Worm (Caenorhabditis elegans): ENCODE measurements around the gene C40C9.3.

Gene C40C9.3

ce11 chrX:13687111-13687512 lies 39.7 kb downstream of the C40C9.3 start (continued):
- TF ChIP-seq C06A6.2 (GFP tag; conservative IDR thresholded peaks at IDR 0.05) = 0 out of 2 replicates have a peak, but pooled peaks have one; percentile 27

DNA sequence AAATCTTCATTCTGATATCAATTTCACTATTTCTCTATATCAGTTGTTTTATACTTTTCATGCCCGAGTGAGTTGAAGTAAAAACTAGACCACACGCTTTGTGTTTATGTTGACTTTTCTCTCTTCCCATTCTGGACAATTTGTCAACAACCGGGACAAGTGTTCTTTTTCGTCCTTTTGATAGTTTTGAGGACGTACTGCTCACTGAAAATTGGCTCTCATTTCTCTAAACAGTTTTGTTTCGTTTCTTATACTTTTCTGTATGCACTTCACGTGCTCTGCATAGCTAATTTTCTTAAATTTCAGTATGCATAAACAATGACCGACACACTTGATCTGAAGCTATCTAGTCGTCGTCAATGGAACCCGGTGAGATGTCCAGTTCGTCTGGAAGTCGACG lies 40.2 kb downstream of the C40C9.3 start, which contains the start of gene adm-2:
Gene adm-2 (plus strand): TSS at position 301 of the 400 bp plus-strand sequence.
- TF ChIP-seq akir-1 (GFP tag; optimal IDR thresholded peaks at IDR 0.05) = no peak
- no peak for TF ChIP-seq ceh-91 (GFP tag; IDR thresholded peaks at IDR 0.05)
- no peak for TF ChIP-seq attf-5 (GFP tag; optimal IDR thresholded peaks at IDR 0.05)
- no peak for TF ChIP-seq dpl-1 (GFP tag; optimal IDR thresholded peaks at IDR 0.05)
- TF ChIP-seq hsf-1 (GFP tag; IDR thresholded peaks at IDR 0.05) = no peak
- TF ChIP-seq attf-6 (GFP tag; IDR thresholded peaks at IDR 0.05) = no peak
- TF ChIP-seq F33H1.4 (GFP tag; IDR thresholded peaks at IDR 0.05) = no peak
- TF ChIP-seq snpc-3.4 (tag; optimal IDR thresholded peaks at IDR 0.05) = no peak
- TF ChIP-seq ztf-28 (GFP tag; IDR thresholded peaks at IDR 0.05) = no peak
- no peak for TF ChIP-seq B0261.1 (tag; optimal IDR thresholded peaks at IDR 0.05)
- no peak for TF ChIP-seq T26A5.8 (tag; optimal IDR thresholded peaks at IDR 0.05)
- TF ChIP-seq F22D6.2 (tag; optimal IDR thresholded peaks at IDR 0.05) = no peak
- TF ChIP-seq sdz-38 (tag; optimal IDR thresholded peaks at IDR 0.05) = no peak

DNA sequence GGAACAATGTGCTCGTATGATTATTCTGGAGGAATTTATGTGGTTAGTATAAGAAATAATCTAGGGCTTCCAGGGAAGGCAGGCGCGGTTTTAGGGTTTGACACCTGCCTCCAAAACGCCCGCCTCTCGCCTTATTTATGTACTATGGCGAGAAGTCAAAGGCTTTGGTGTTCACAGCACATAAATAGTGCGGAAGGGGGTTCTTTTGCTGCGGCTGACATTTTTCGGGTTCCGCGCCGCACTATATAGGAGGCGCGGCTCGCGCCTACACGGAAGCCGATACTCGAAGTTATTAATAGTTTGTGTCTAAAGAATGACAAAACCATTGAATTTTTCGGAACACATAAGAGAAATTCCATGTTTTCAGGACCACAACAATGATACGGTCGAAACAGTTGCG lies 42.9 kb downstream of the C40C9.3 start:
- TF ChIP-seq lin-26 (GFP tag; IDR thresholded peaks at IDR 0.05) = 0 out of 2 replicates have a peak, but pooled peaks have one; percentile 45
- no peak for TF ChIP-seq gei-17 (GFP tag; optimal IDR thresholded peaks at IDR 0.05)
- TF ChIP-seq snpc-4 (GFP tag; optimal IDR thresholded peaks at IDR 0.05) = peak; percentile 43
- peak in 3 of 4 experiments; percentile 65 to 90 (median 88) for TF ChIP-seq snpc-4 (tag; optimal IDR thresholded peaks at IDR 0.05)
- TF ChIP-seq Y56A3A.18 (GFP tag; IDR thresholded peaks at IDR 0.05) = no peak
- TF ChIP-seq bed-2 (GFP tag; IDR thresholded peaks at IDR 0.05) = no peak
- no peak for TF ChIP-seq ZK185.1 (tag; optimal IDR thresholded peaks at IDR 0.05; ENCODE audit: poor library complexity, severe bottlenecking)
- no peak for TF ChIP-seq C06A6.2 (GFP tag; conservative IDR thresholded peaks at IDR 0.05)
- no peak for TF ChIP-seq mcd-1 (GFP tag; IDR thresholded peaks at IDR 0.05)
- TF ChIP-seq F57C9.4 (tag; optimal IDR thresholded peaks at IDR 0.05) = no peak
- TF ChIP-seq nfya-1 (tag; optimal IDR thresholded peaks at IDR 0.05; ENCODE audit: borderline replicate concordance, insufficient read depth) = no peak
- no peak for TF ChIP-seq ceh-100 (GFP tag; IDR thresholded peaks at IDR 0.05)
- peak; percentile 57 for TF ChIP-seq snpc-1.1 (tag; optimal IDR thresholded peaks at IDR 0.05; ENCODE audit: insufficient read depth)
- TF ChIP-seq hmg-1.2 (GFP tag; IDR thresholded peaks at IDR 0.05) = peak; percentile 49; the same call in 1 of the 2 replicates
- 0 out of 2 replicates have a peak, but pooled peaks have one; percentile 8 for TF ChIP-seq nfyb-1 (GFP tag; IDR thresholded peaks at IDR 0.05)

DNA sequence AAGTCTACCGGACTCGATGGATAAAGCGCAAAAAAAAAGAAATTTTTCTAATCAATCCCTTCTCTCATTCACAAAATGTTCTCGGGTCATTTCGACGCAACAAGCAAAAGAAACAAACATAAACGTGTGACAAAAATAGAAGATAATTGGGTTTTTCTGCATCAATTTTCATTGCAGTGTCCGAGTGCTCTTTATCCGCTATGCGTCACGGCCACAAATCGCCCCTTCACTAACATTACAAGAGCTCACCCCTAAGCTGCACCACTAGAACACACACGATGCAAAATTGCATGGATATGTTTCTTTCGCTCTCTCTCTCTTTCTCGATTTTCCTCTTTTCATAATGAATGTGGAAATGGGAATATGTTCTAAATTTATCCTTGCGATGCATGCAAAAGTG lies 48.7 kb downstream of the C40C9.3 start:
- TF ChIP-seq hlh-26 (GFP tag; conservative IDR thresholded peaks at IDR 0.05) = no peak
- TF ChIP-seq lin-35 (GFP tag; optimal IDR thresholded peaks at IDR 0.05) = peak in 1 of 3 experiments; percentile 19

- TF ChIP-seq B0261.1 (tag; optimal IDR thresholded peaks at IDR 0.05) = peak; percentile 53
- peak; percentile 54 for TF ChIP-seq rpc-1 (optimal IDR thresholded peaks at IDR 0.05)
- TF ChIP-seq rpc-1 (tag; optimal IDR thresholded peaks at IDR 0.05) = peak; percentile 80
- no peak for TF ChIP-seq him-1 (tag; optimal IDR thresholded peaks at IDR 0.05)
- peak; percentile 72 for TF ChIP-seq tbp1 (GFP tag; optimal IDR thresholded peaks at IDR 0.05)
- no peak for TF ChIP-seq K12H6.12 (tag; optimal IDR thresholded peaks at IDR 0.05)
- TF ChIP-seq snpc-4 (GFP tag; optimal IDR thresholded peaks at IDR 0.05) = no peak
- peak in 1 of 4 experiments; percentile 39 for TF ChIP-seq snpc-4 (tag; optimal IDR thresholded peaks at IDR 0.05)
- TF ChIP-seq D2030.7 (GFP tag; IDR thresholded peaks at IDR 0.05) = 0 out of 2 replicates have a peak, but pooled peaks have one; percentile 27
Measured at ce11 chrX:13697520-13697919, 50.1 kb downstream of the C40C9.3 start.

Data from whole organism, young adult.